Worm (Caenorhabditis elegans): ENCODE measurements around the gene Y62F5A.12.

Y62F5A.12 gene

ce11 chrII:11544714-11545113, 10.4 kb upstream of the Y62F5A.12 start, which contains the start of gene F54D5.9 (continued):
- peak; percentile 5 for TF ChIP-seq F49E8.2 (tag; optimal IDR thresholded peaks at IDR 0.05; ENCODE audit: insufficient read depth)
- no peak for TF ChIP-seq Y79H2A.3 (GFP tag; conservative IDR thresholded peaks at IDR 0.05)
- TF ChIP-seq hmg-1.2 (GFP tag; IDR thresholded peaks at IDR 0.05): peak; percentile 16; the same call in 1 of the 2 replicates
- TF ChIP-seq nfyb-1 (GFP tag; IDR thresholded peaks at IDR 0.05): no peak
- TF ChIP-seq let-607 (tag; optimal IDR thresholded peaks at IDR 0.05): no peak
- no peak for TF ChIP-seq atf-7 (tag; optimal IDR thresholded peaks at IDR 0.05)
- no peak for TF ChIP-seq lir-1 (GFP tag; conservative IDR thresholded peaks at IDR 0.05)
- peak; percentile 36 for TF ChIP-seq snpc-3.4 (tag; optimal IDR thresholded peaks at IDR 0.05)
- TF ChIP-seq ceh-91 (GFP tag; IDR thresholded peaks at IDR 0.05): peak; percentile 61; the same call in 1 of the 2 replicates
- no peak for TF ChIP-seq unc-130 (GFP tag; optimal IDR thresholded peaks at IDR 0.05)
- no peak for TF ChIP-seq T26A5.8 (tag; optimal IDR thresholded peaks at IDR 0.05)
- TF ChIP-seq madf-8 (GFP tag; conservative IDR thresholded peaks at IDR 0.05): peak; percentile 80
- no peak for TF ChIP-seq ztf-22 (GFP tag; optimal IDR thresholded peaks at IDR 0.05)
- TF ChIP-seq nfya-2 (GFP tag; IDR thresholded peaks at IDR 0.05): no peak
- peak; percentile 87 for TF ChIP-seq lsl-1 (GFP tag; optimal IDR thresholded peaks at IDR 0.05)

- TF ChIP-seq zfh-2 (GFP tag; conservative IDR thresholded peaks at IDR 0.05): peak; percentile 30; the same call in 1 of the 2 replicates
- TF ChIP-seq ceh-91 (GFP tag; IDR thresholded peaks at IDR 0.05): no peak
These were observed 8.7 kb upstream of the Y62F5A.12 start for ce11 chrII:11542958-11543357.

ce11 chrII:11542385-11542784, 8.1 kb upstream of the Y62F5A.12 start, which contains the start of gene gtf-2E2:
TSS of gene gtf-2E2 (minus strand) at chrII:11542495.
- TF ChIP-seq Y53G8AR.9 (GFP tag; conservative IDR thresholded peaks at IDR 0.05) (0 out of 2 replicates have a peak, but pooled peaks have one; percentile 43), snpc-3.4 (tag; optimal IDR thresholded peaks at IDR 0.05) (peak; percentile 14), tbp1 (GFP tag; optimal IDR thresholded peaks at IDR 0.05) (peak; percentile 5), cebp-1 (GFP tag; IDR thresholded peaks at IDR 0.05) (no peak), cebp-1 (tag; optimal IDR thresholded peaks at IDR 0.05) (peak; percentile 18), unc-130 (GFP tag; optimal IDR thresholded peaks at IDR 0.05) (no peak), hsf-1 (GFP tag; IDR thresholded peaks at IDR 0.05) (0 out of 2 replicates have a peak, but pooled peaks have one; percentile 5), dpl-1 (GFP tag; optimal IDR thresholded peaks at IDR 0.05) (no peak)

- TF ChIP-seq snpc-3.4 (tag; optimal IDR thresholded peaks at IDR 0.05) (peak; percentile 32), sdz-38 (tag; optimal IDR thresholded peaks at IDR 0.05) (no peak), cebp-1 (GFP tag; IDR thresholded peaks at IDR 0.05) (no peak), cebp-1 (tag; optimal IDR thresholded peaks at IDR 0.05) (peak; percentile 6)
These were observed 4.5 kb upstream of the Y62F5A.12 start, which contains the start of gene Y62F5A.9 for ce11 chrII:11538741-11539140. TSS of gene Y62F5A.9 (minus strand) at chrII:11538841.

ce11 chrII:11537606-11538016, 3.3 kb upstream of the Y62F5A.12 start:
- TF ChIP-seq snpc-4 (GFP tag; optimal IDR thresholded peaks at IDR 0.05): no peak
- TF ChIP-seq snpc-4 (tag; optimal IDR thresholded peaks at IDR 0.05): no peak
- TF ChIP-seq die-1 (tag; optimal IDR thresholded peaks at IDR 0.05): no peak
- TF ChIP-seq chd-7 (tag; optimal IDR thresholded peaks at IDR 0.05): no peak
- TF ChIP-seq zfh-2 (GFP tag; conservative IDR thresholded peaks at IDR 0.05): 0 out of 2 replicates have a peak, but pooled peaks have one; percentile 3
- TF ChIP-seq Y56A3A.18 (GFP tag; IDR thresholded peaks at IDR 0.05): no peak
- no peak for TF ChIP-seq aptf-3 (GFP tag; IDR thresholded peaks at IDR 0.05)
- TF ChIP-seq ceh-58 (GFP tag; IDR thresholded peaks at IDR 0.05): no peak
- 0 out of 2 replicates have a peak, but pooled peaks have one; percentile 10 for TF ChIP-seq lir-1 (GFP tag; conservative IDR thresholded peaks at IDR 0.05)
- TF ChIP-seq ztf-25 (GFP tag; IDR thresholded peaks at IDR 0.05): 0 out of 2 replicates have a peak, but pooled peaks have one; percentile 43
- no peak for TF ChIP-seq ama-1 (optimal IDR thresholded peaks at IDR 0.05)
- no peak for TF ChIP-seq ama-1 (GFP tag; optimal IDR thresholded peaks at IDR 0.05)
- no peak for TF ChIP-seq egrh-3 (GFP tag; IDR thresholded peaks at IDR 0.05)
- no peak for TF ChIP-seq ekl-4 (GFP tag; IDR thresholded peaks at IDR 0.05)
- no peak for TF ChIP-seq nhr-120 (GFP tag; IDR thresholded peaks at IDR 0.05)
- TF ChIP-seq mxl-1 (tag; optimal IDR thresholded peaks at IDR 0.05): no peak
- TF ChIP-seq lag-1 (GFP tag; IDR thresholded peaks at IDR 0.05): no peak
- 0 out of 2 replicates have a peak, but pooled peaks have one; percentile 24 for TF ChIP-seq B0336.3 (GFP tag; IDR thresholded peaks at IDR 0.05)
- TF ChIP-seq dpl-1 (GFP tag; optimal IDR thresholded peaks at IDR 0.05): no peak
- 0 out of 2 replicates have a peak, but pooled peaks have one; percentile 12 for TF ChIP-seq nfyb-1 (GFP tag; IDR thresholded peaks at IDR 0.05)
- TF ChIP-seq snpc-3.4 (tag; optimal IDR thresholded peaks at IDR 0.05): no peak

Measured in whole organism, young adult.